Worm (Caenorhabditis elegans): Measurements from ENCODE around the gene arg-1.

The arg-1 gene

DNA sequence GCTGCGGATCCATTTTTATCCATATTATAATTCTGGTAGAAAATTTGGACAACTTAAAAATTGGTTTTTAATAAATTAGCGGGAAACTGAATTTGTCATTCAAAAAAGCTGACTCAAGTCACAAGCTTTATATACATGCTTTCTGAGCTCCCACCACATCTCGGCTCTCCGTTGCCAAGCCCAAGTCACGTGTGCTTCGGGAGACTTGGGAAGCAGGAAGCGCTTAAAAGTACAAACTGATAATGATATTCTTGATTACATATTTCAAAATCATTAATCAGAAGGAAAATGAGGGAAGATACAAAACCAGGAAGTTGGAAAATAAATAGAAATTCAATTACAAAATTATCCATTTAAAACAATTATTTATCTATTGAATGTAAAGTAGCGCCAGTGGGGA, 8.7 kb upstream of the arg-1 start, which contains the start of gene elc-2:
Gene elc-2, minus strand, starts transcription at position 101 of the 400 bp plus-strand sequence.
- no peak for TF ChIP-seq K12H6.12 (tag; optimal IDR thresholded peaks at IDR 0.05)
- TF ChIP-seq nhr-27 (tag; optimal IDR thresholded peaks at IDR 0.05), result no peak
- no peak for TF ChIP-seq unc-62 (GFP tag; optimal IDR thresholded peaks at IDR 0.05)
- TF ChIP-seq F23B12.7 (tag; optimal IDR thresholded peaks at IDR 0.05; ENCODE audit: insufficient read depth), result no peak
- no peak for TF ChIP-seq ama-1 (optimal IDR thresholded peaks at IDR 0.05)
- TF ChIP-seq ama-1 (GFP tag; optimal IDR thresholded peaks at IDR 0.05), result no peak
- TF ChIP-seq mcd-1 (GFP tag; IDR thresholded peaks at IDR 0.05), result no peak
- no peak for TF ChIP-seq cebp-1 (GFP tag; IDR thresholded peaks at IDR 0.05)
- no peak for TF ChIP-seq cebp-1 (tag; optimal IDR thresholded peaks at IDR 0.05)
- no peak for TF ChIP-seq lag-1 (GFP tag; IDR thresholded peaks at IDR 0.05)
- TF ChIP-seq atf-7 (tag; optimal IDR thresholded peaks at IDR 0.05), result no peak
- no peak for TF ChIP-seq ztf-28 (GFP tag; IDR thresholded peaks at IDR 0.05)

- TF ChIP-seq T07F8.4 (tag; optimal IDR thresholded peaks at IDR 0.05), result no peak
- no peak for TF ChIP-seq ccch-3 (GFP tag; optimal IDR thresholded peaks at IDR 0.05)
- TF ChIP-seq ama-1 (optimal IDR thresholded peaks at IDR 0.05), result no peak
- no peak for TF ChIP-seq ama-1 (GFP tag; optimal IDR thresholded peaks at IDR 0.05)
- no peak for TF ChIP-seq F55B11.4 (tag; optimal IDR thresholded peaks at IDR 0.05; ENCODE audit: borderline replicate concordance, insufficient read depth)
- TF ChIP-seq lin-40 (tag; optimal IDR thresholded peaks at IDR 0.05), result no peak
- TF ChIP-seq ceh-100 (GFP tag; IDR thresholded peaks at IDR 0.05), result no peak
- no peak for TF ChIP-seq attf-5 (GFP tag; optimal IDR thresholded peaks at IDR 0.05)
- TF ChIP-seq bed-2 (GFP tag; IDR thresholded peaks at IDR 0.05), result no peak
Measured at ce11 chrX:1785692-1786091, 1.0 kb upstream of the arg-1 start.

ce11 chrX:1791095-1791494, 4.4 kb downstream of the arg-1 start:
- TF ChIP-seq B0261.1 (tag; optimal IDR thresholded peaks at IDR 0.05) (peak; percentile 25), rpc-1 (optimal IDR thresholded peaks at IDR 0.05) (peak; percentile 43), rpc-1 (tag; optimal IDR thresholded peaks at IDR 0.05) (peak; percentile 72), let-607 (tag; optimal IDR thresholded peaks at IDR 0.05) (no peak), tbp1 (GFP tag; optimal IDR thresholded peaks at IDR 0.05) (peak; percentile 68), ceh-27 (GFP tag; optimal IDR thresholded peaks at IDR 0.05) (no peak)

ce11 chrX:1796067-1796466, 9.4 kb downstream of the arg-1 start:
- TF ChIP-seq hmg-1.2 (GFP tag; IDR thresholded peaks at IDR 0.05) (peak; percentile 89), nfya-2 (GFP tag; IDR thresholded peaks at IDR 0.05) (no peak), madf-10 (tag; optimal IDR thresholded peaks at IDR 0.05) (no peak)

DNA sequence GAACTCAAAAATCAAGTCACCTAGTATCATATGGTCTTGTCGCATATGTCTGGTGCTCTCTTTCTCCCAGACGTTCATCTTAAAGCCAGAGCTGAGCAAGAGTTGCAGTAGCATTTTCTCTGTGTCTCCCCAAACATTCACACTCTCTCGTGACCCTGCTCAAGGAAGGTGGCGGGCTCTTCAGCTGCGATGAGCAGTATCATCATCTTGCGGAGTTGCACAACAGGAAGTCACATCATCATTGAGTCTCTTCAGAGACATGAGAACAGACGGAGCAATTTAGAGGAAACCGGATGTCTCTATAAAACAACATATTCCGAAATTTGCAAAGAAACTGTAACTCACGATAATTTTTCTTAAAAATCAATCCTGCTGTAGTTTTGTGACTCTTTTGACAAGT, 11.8 kb downstream of the arg-1 start:
- TF ChIP-seq nhr-90 (tag; optimal IDR thresholded peaks at IDR 0.05), result no peak
- TF ChIP-seq tbp1 (GFP tag; optimal IDR thresholded peaks at IDR 0.05), result no peak
- TF ChIP-seq K12H6.12 (tag; optimal IDR thresholded peaks at IDR 0.05), result no peak
- TF ChIP-seq nfya-2 (GFP tag; IDR thresholded peaks at IDR 0.05), result no peak
- no peak for TF ChIP-seq hlh-12 (tag; optimal IDR thresholded peaks at IDR 0.05)
- no peak for TF ChIP-seq rcor-1 (GFP tag; IDR thresholded peaks at IDR 0.05)
- TF ChIP-seq egrh-3 (GFP tag; IDR thresholded peaks at IDR 0.05), result no peak
- no peak for TF ChIP-seq aptf-3 (GFP tag; IDR thresholded peaks at IDR 0.05)
- TF ChIP-seq nfyb-1 (GFP tag; IDR thresholded peaks at IDR 0.05), result no peak
- TF ChIP-seq lir-1 (GFP tag; conservative IDR thresholded peaks at IDR 0.05), result no peak
- TF ChIP-seq F39B2.1 (GFP tag; IDR thresholded peaks at IDR 0.05), result no peak
- TF ChIP-seq ceh-58 (GFP tag; IDR thresholded peaks at IDR 0.05), result no peak
- TF ChIP-seq snpc-1.1 (tag; optimal IDR thresholded peaks at IDR 0.05; ENCODE audit: insufficient read depth), result no peak
- TF ChIP-seq ceh-27 (GFP tag; optimal IDR thresholded peaks at IDR 0.05), result no peak
- TF ChIP-seq F57A8.1 (GFP tag; optimal IDR thresholded peaks at IDR 0.05), result no peak
- no peak for TF ChIP-seq tlf-1 (GFP tag; optimal IDR thresholded peaks at IDR 0.05)
- TF ChIP-seq zfh-2 (GFP tag; conservative IDR thresholded peaks at IDR 0.05), result no peak
